Worm (Caenorhabditis elegans): ENCODE measurements around the gene chil-19.

- TF ChIP-seq ceh-48 (tag; optimal IDR thresholded peaks at IDR 0.05) (no peak), ztf-16 (tag; optimal IDR thresholded peaks at IDR 0.05) (no peak), nhr-11 (tag; optimal IDR thresholded peaks at IDR 0.05) (no peak), ref-2 (tag; optimal IDR thresholded peaks at IDR 0.05) (no peak), dve-1 (tag; optimal IDR thresholded peaks at IDR 0.05) (no peak), sox-4 (tag; optimal IDR thresholded peaks at IDR 0.05) (no peak), ceh-14 (tag; optimal IDR thresholded peaks at IDR 0.05) (no peak), unc-55 (GFP tag; optimal IDR thresholded peaks at IDR 0.05) (no peak), nhr-232 (tag; optimal IDR thresholded peaks at IDR 0.05) (no peak), ceh-45 (GFP tag; IDR thresholded peaks at IDR 0.05) (no peak), unc-42 (tag; optimal IDR thresholded peaks at IDR 0.05) (no peak)
Measured at ce11 chrII:9436009-9436408, 18.2 kb downstream of the chil-19 start, which contains the start of gene kin-16.

Measured in whole organism, late embryonic.